Fruit fly (Drosophila melanogaster): ENCODE measurements around the gene Rpn13R.
A peak's percentile ranks its signal among the peaks of the same experiment; 100 is the strongest.

Rpn13R gene

dm6 chrX:5093924-5094323 lies 37.8 kb upstream of the Rpn13R start (continued):
- TF ChIP-seq CG7963 (GFP tag; IDR thresholded peaks at IDR 0.05; ENCODE audit: partially characterized antibody) (no peak), CG2875 (GFP tag; optimal IDR thresholded peaks at IDR 0.05) (peak; percentile 40), nau (GFP tag; optimal IDR thresholded peaks at IDR 0.05) (peak; percentile 63), dpn (GFP tag; optimal IDR thresholded peaks at IDR 0.05) (peak; percentile 64 to 66), CG10267 (tag; optimal IDR thresholded peaks at IDR 0.05) (peak; percentile 54), CG30403 (GFP tag; optimal IDR thresholded peaks at IDR 0.05) (peak; percentile 71), Tbp (GFP tag; optimal IDR thresholded peaks at IDR 0.05) (no peak), cato (GFP tag; optimal IDR thresholded peaks at IDR 0.05; ENCODE audit: borderline replicate concordance) (no peak), lilli (GFP tag; optimal IDR thresholded peaks at IDR 0.05) (peak; percentile 53), GATAe (GFP tag; conservative IDR thresholded peaks at IDR 0.05) (no peak), kni (GFP tag; optimal IDR thresholded peaks at IDR 0.05) (no peak), CG11696 (GFP tag; IDR thresholded peaks at IDR 0.05) (0 out of 2 replicates have a peak, but pooled peaks have one; percentile 26), Deaf1 (tag; optimal IDR thresholded peaks at IDR 0.05) (peak; percentile 20), Hand (GFP tag; optimal IDR thresholded peaks at IDR 0.05) (peak; percentile 81), CG12219 (GFP tag; optimal IDR thresholded peaks at IDR 0.05) (peak; percentile 55), Ada2b (GFP tag; IDR thresholded peaks at IDR 0.05) (peak; percentile 68), h (optimal IDR thresholded peaks at IDR 0.05) (no peak), CG8290 (GFP tag; optimal IDR thresholded peaks at IDR 0.05) (no peak), CG8290 (tag; optimal IDR thresholded peaks at IDR 0.05) (peak in 1 of 2 experiments; percentile 51), amos (GFP tag; IDR thresholded peaks at IDR 0.05; ENCODE audit: partially characterized antibody) (no peak), pnt (GFP tag; optimal IDR thresholded peaks at IDR 0.05) (peak; percentile 69), CG3407 (GFP tag; optimal IDR thresholded peaks at IDR 0.05) (peak; percentile 59), CG9215 (GFP tag; IDR thresholded peaks at IDR 0.05) (peak; percentile 66), repo (GFP tag; optimal IDR thresholded peaks at IDR 0.05) (peak; percentile 49), Fer3 (tag; optimal IDR thresholded peaks at IDR 0.05) (peak; percentile 74), MESR4 (GFP tag; optimal IDR thresholded peaks at IDR 0.05) (no peak), sens-2 (GFP tag; IDR thresholded peaks at IDR 0.05) (peak; percentile 54), cad (GFP tag; optimal IDR thresholded peaks at IDR 0.05) (no peak), Fer1 (GFP tag; optimal IDR thresholded peaks at IDR 0.05) (peak; percentile 84), Atf6 (GFP tag; IDR thresholded peaks at IDR 0.05) (peak; percentile 74), CG7372 (GFP tag; IDR thresholded peaks at IDR 0.05) (peak; percentile 54; the same call in 1 of the 2 replicates), dm (GFP tag; optimal IDR thresholded peaks at IDR 0.05) (peak; percentile 18), Sry-β (GFP tag; optimal IDR thresholded peaks at IDR 0.05) (no peak), CG11085 (GFP tag; IDR thresholded peaks at IDR 0.05) (peak; percentile 40; the same call in 1 of the 2 replicates), pb (GFP tag; optimal IDR thresholded peaks at IDR 0.05) (peak; percentile 51), CG12071 (GFP tag; optimal IDR thresholded peaks at IDR 0.05) (peak; percentile 68), Hr78 (GFP tag; optimal IDR thresholded peaks at IDR 0.05) (peak in 1 of 2 experiments; percentile 24), Dip2 (GFP tag; IDR thresholded peaks at IDR 0.05) (no peak), Asciz (GFP tag; optimal IDR thresholded peaks at IDR 0.05) (peak; percentile 73), CG14965 (GFP tag; optimal IDR thresholded peaks at IDR 0.05; ENCODE audit: borderline replicate concordance) (no peak), ab (GFP tag; optimal IDR thresholded peaks at IDR 0.05) (no peak), lmd (GFP tag; IDR thresholded peaks at IDR 0.05) (peak; percentile 67), sim (GFP tag; IDR thresholded peaks at IDR 0.05) (no peak), CG18262 (tag; optimal IDR thresholded peaks at IDR 0.05) (peak; percentile 70), danr (GFP tag; IDR thresholded peaks at IDR 0.05) (0 out of 2 replicates have a peak, but pooled peaks have one; percentile 39), fd3F (GFP tag; optimal IDR thresholded peaks at IDR 0.05) (peak; percentile 36), CG10979 (tag; optimal IDR thresholded peaks at IDR 0.05) (peak; percentile 73), CG4820 (GFP tag; optimal IDR thresholded peaks at IDR 0.05) (peak; percentile 65), Elba2 (GFP tag; optimal IDR thresholded peaks at IDR 0.05) (no peak), ftz-f1 (GFP tag; optimal IDR thresholded peaks at IDR 0.05) (no peak), Adf1 (GFP tag; IDR thresholded peaks at IDR 0.05) (no peak), CG14050 (GFP tag; IDR thresholded peaks at IDR 0.05) (peak; percentile 57)
